Worm (Caenorhabditis elegans) whole organism, L1 larva: ENCODE data around the gene exc-7.

Experiments
- C04F5.9 ChIP-seq: sonication (generic microtip); optimal IDR thresholded peaks from 2 replicates; lab custom pipeline; 2016; ENCODE audit warnings: missing genetic modification characterization, missing compliant biosample characterization
- C16A3.4 ChIP-seq: fragments of 150-350 bp; optimal IDR thresholded peaks from 2 replicates; lab custom pipeline; 2014; ENCODE audit warnings: missing biosample characterization, missing genetic modification characterization
- aha-1 ChIP-seq: fragments of 150-350 bp; optimal IDR thresholded peaks from 2 replicates; lab custom pipeline; 2014; ENCODE audit warnings: missing biosample characterization, missing genetic modification characterization
- aly-2 ChIP-seq: fragments of 150-350 bp; optimal IDR thresholded peaks from 2 replicates; lab custom pipeline; 2014; ENCODE audit warnings: missing biosample characterization, missing genetic modification characterization
- blmp-1 ChIP-seq: fragments of 150-350 bp; optimal IDR thresholded peaks from 2 replicates; lab custom pipeline; 2014; ENCODE audit warnings: missing biosample characterization, missing genetic modification characterization
- ceh-88 ChIP-seq: fragments of 200-800 bp; sonication (Bioruptor generic); IDR thresholded peaks from 2 replicates; pipeline ENCODE4 v1.3.6; 2022; ENCODE audit warnings: missing genetic modification characterization, missing compliant biosample characterization
- ceh-90 ChIP-seq: sonication (generic microtip); optimal IDR thresholded peaks from 2 replicates; lab custom pipeline; 2016; ENCODE audit warnings: missing genetic modification characterization, missing compliant biosample characterization
- dsc-1 ChIP-seq: sonication (generic microtip); optimal IDR thresholded peaks from 2 replicates; lab custom pipeline; 2016; ENCODE audit warnings: mild to moderate bottlenecking, missing genetic modification characterization, missing compliant biosample characterization
- efl-1 ChIP-seq, 4 experiments: fragments of 150-350 bp; optimal IDR thresholded peaks in 3 of 4; peaks in 1 of 4; 1 replicate in 1 of 4; 2 replicates in 3 of 4; lab custom pipeline; 2014; ENCODE audit warnings: missing biosample characterization in 2 of 4, missing genetic modification characterization in 2 of 4, missing genetic modification reagents in 2 of 4
- egl-13 ChIP-seq: sonication (generic microtip); optimal IDR thresholded peaks from 2 replicates; lab custom pipeline; 2016; ENCODE audit warnings: missing genotype, missing genetic modification reagents, missing genetic modification characterization, missing compliant biosample characterization
- elt-3 ChIP-seq, 6 experiments: fragments of 150-350 bp in 1 of 6; sonication (generic microtip); optimal IDR thresholded peaks; 2 replicates each; lab custom pipeline; 2017 to 2018; ENCODE audit warnings: missing biosample characterization in 6 of 6, missing genetic modification characterization in 6 of 6, inconsistent platforms in 1 of 6
- ets-5 ChIP-seq: fragments of 200-800 bp; sonication (Bioruptor generic); IDR thresholded peaks from 2 replicates; pipeline ENCODE4 v1.3.6; 2022; ENCODE audit warnings: missing genetic modification characterization, missing compliant biosample characterization
- fkh-8 ChIP-seq: sonication (generic microtip); optimal IDR thresholded peaks from 2 replicates; lab custom pipeline; 2016; ENCODE audit warnings: mild to moderate bottlenecking, missing genetic modification characterization, missing compliant biosample characterization
- grh-1 ChIP-seq: fragments of 200-800 bp; sonication (Bioruptor generic); IDR thresholded peaks from 2 replicates; pipeline ENCODE4 v1.3.6; 2022; ENCODE audit warnings: missing genetic modification reagents, missing genetic modification characterization, missing compliant biosample characterization
- hpl-2 ChIP-seq: fragments of 150-350 bp; optimal IDR thresholded peaks from 2 replicates; lab custom pipeline; 2014; ENCODE audit warnings: missing biosample characterization, missing genetic modification reagents, missing genetic modification characterization
- irx-1 ChIP-seq: sonication (generic microtip); optimal IDR thresholded peaks from 2 replicates; lab custom pipeline; 2016; ENCODE audit warnings: missing genetic modification characterization, missing compliant biosample characterization
- isw-1 ChIP-seq: fragments of 200-800 bp; sonication (Bioruptor generic); IDR thresholded peaks from 2 replicates; pipeline ENCODE4 v1.3.6; 2022; ENCODE audit warnings: missing genetic modification characterization, missing compliant biosample characterization
- lin-13 ChIP-seq: fragments of 150-350 bp; optimal IDR thresholded peaks from 2 replicates; lab custom pipeline; 2014; ENCODE audit warnings: missing biosample characterization, missing genetic modification reagents, missing genetic modification characterization
- lin-14 ChIP-seq: fragments of 200-800 bp; sonication (Bioruptor generic); optimal IDR thresholded peaks from 2 replicates; lab custom pipeline; 2018; ENCODE audit warnings: mild to moderate bottlenecking, missing genetic modification characterization, moderate library complexity, missing compliant biosample characterization
- lin-35 ChIP-seq, 2 experiments: fragments of 150-350 bp; optimal IDR thresholded peaks; 2 replicates each; lab custom pipeline; 2014; ENCODE audit warnings: missing biosample characterization in 2 of 2, missing genetic modification characterization in 2 of 2, missing genetic modification reagents in 2 of 2
- lir-3 ChIP-seq: sonication (generic microtip); optimal IDR thresholded peaks from 2 replicates; lab custom pipeline; 2016; ENCODE audit warnings: mild to moderate bottlenecking, missing genetic modification characterization, moderate library complexity, missing compliant biosample characterization; ENCODE audit not compliant: poor library complexity
- lsy-2 ChIP-seq, 2 experiments: fragments of 150-350 bp; optimal IDR thresholded peaks; 2 replicates each; lab custom pipeline; 2014; ENCODE audit warnings: missing biosample characterization in 2 of 2, missing genetic modification characterization in 2 of 2
- mab-9 ChIP-seq: fragments of 200-800 bp; sonication (Bioruptor generic); IDR thresholded peaks from 2 replicates; pipeline ENCODE4 v1.3.6; 2022; ENCODE audit warnings: missing genetic modification reagents, missing genetic modification characterization, missing compliant biosample characterization
- mep-1 ChIP-seq: fragments of 150-350 bp; optimal IDR thresholded peaks from 2 replicates; lab custom pipeline; 2014; ENCODE audit warnings: missing biosample characterization, missing genetic modification characterization
- nhr-12 ChIP-seq: sonication (generic microtip); optimal IDR thresholded peaks from 2 replicates; lab custom pipeline; 2017; ENCODE audit warnings: missing biosample characterization, missing genetic modification characterization
- nhr-19 ChIP-seq: fragments of 200-800 bp; sonication (Bioruptor generic); conservative IDR thresholded peaks from 2 replicates; pipeline ENCODE4 v1.3.6; 2022; ENCODE audit warnings: missing genetic modification characterization, missing compliant biosample characterization
- nhr-20 ChIP-seq: sonication (generic microtip); optimal IDR thresholded peaks from 2 replicates; lab custom pipeline; 2016; ENCODE audit warnings: mild to moderate bottlenecking, missing genetic modification characterization, missing compliant biosample characterization
- nhr-237 ChIP-seq: fragments of 150-350 bp; optimal IDR thresholded peaks from 2 replicates; lab custom pipeline; 2014; ENCODE audit warnings: missing biosample characterization, missing genetic modification characterization
- nhr-28 ChIP-seq: fragments of 150-350 bp; optimal IDR thresholded peaks from 2 replicates; lab custom pipeline; 2014; ENCODE audit warnings: missing biosample characterization, missing genetic modification characterization
- nhr-47 ChIP-seq: sonication (generic microtip); optimal IDR thresholded peaks from 2 replicates; lab custom pipeline; 2016; ENCODE audit warnings: mild to moderate bottlenecking, missing genetic modification characterization, moderate library complexity, missing compliant biosample characterization
- nhr-85 ChIP-seq: sonication (generic microtip); peaks from one replicate; lab custom pipeline; 2016; ENCODE audit warnings: missing genetic modification characterization, inconsistent platforms, missing compliant biosample characterization
- pag-3 ChIP-seq: sonication (generic microtip); optimal IDR thresholded peaks from 2 replicates; lab custom pipeline; 2017; ENCODE audit warnings: missing genetic modification characterization, mild to moderate bottlenecking, missing compliant biosample characterization, antibody characterized with exemption, borderline replicate concordance; ENCODE audit not compliant: insufficient read depth
- pax-3 ChIP-seq: fragments of 200-800 bp; sonication (Bioruptor generic); optimal IDR thresholded peaks from 2 replicates; lab custom pipeline; 2018; ENCODE audit warnings: mild to moderate bottlenecking, missing genetic modification characterization, moderate library complexity, missing compliant biosample characterization
- pqm-1 ChIP-seq: sonication (generic microtip); optimal IDR thresholded peaks from 3 replicates; lab custom pipeline; 2017; ENCODE audit warnings: missing biosample characterization, missing genetic modification characterization
- skn-1 ChIP-seq: fragments of 150-350 bp; optimal IDR thresholded peaks from 2 replicates; lab custom pipeline; 2014; ENCODE audit warnings: missing biosample characterization, missing genetic modification characterization
- snu-23 ChIP-seq: sonication (generic microtip); optimal IDR thresholded peaks from 2 replicates; lab custom pipeline; 2016; ENCODE audit warnings: missing genetic modification characterization, missing compliant biosample characterization
- sox-4 ChIP-seq: sonication (generic microtip); optimal IDR thresholded peaks from 2 replicates; lab custom pipeline; 2016; ENCODE audit warnings: missing genetic modification characterization, missing compliant biosample characterization
- sptf-1 ChIP-seq: fragments of 150-350 bp; optimal IDR thresholded peaks from 2 replicates; lab custom pipeline; 2014; ENCODE audit warnings: missing biosample characterization, missing genetic modification characterization
- sup-37 ChIP-seq: fragments of 200-800 bp; sonication (Bioruptor generic); optimal IDR thresholded peaks from 2 replicates; lab custom pipeline; 2018; ENCODE audit warnings: mild to moderate bottlenecking, missing genetic modification characterization, missing compliant biosample characterization
- swsn-7 ChIP-seq: sonication (generic microtip); optimal IDR thresholded peaks from 2 replicates; lab custom pipeline; 2016; ENCODE audit warnings: missing genetic modification characterization, missing compliant biosample characterization
- tlp-1 ChIP-seq: fragments of 150-350 bp; optimal IDR thresholded peaks from 2 replicates; lab custom pipeline; 2014; ENCODE audit warnings: missing biosample characterization, missing genetic modification characterization
- unc-62 ChIP-seq: fragments of 150-350 bp; optimal IDR thresholded peaks from 2 replicates; lab custom pipeline; 2014; ENCODE audit warnings: missing biosample characterization, missing genetic modification reagents, missing genetic modification characterization
- unc-86 ChIP-seq: sonication (generic microtip); optimal IDR thresholded peaks from 2 replicates; lab custom pipeline; 2016; ENCODE audit warnings: missing genetic modification characterization, missing compliant biosample characterization
- unc-98 ChIP-seq: fragments of 200-800 bp; sonication (Bioruptor generic); IDR thresholded peaks from 2 replicates; pipeline ENCODE4 v1.3.6; 2022; ENCODE audit warnings: missing genetic modification characterization, missing compliant biosample characterization
- vab-15 ChIP-seq: sonication (generic microtip); optimal IDR thresholded peaks from 2 replicates; lab custom pipeline; 2017; ENCODE audit warnings: missing genotype, mild to moderate bottlenecking, missing genetic modification characterization, missing compliant biosample characterization
- ztf-11 ChIP-seq, 2 experiments: sonication (generic microtip); optimal IDR thresholded peaks; 2 replicates each; lab custom pipeline; 2016 to 2017; ENCODE audit warnings: missing genetic modification characterization in 2 of 2, missing biosample characterization in 1 of 2, missing compliant biosample characterization in 1 of 2
- ztf-4 ChIP-seq: fragments of 150-350 bp; optimal IDR thresholded peaks from 2 replicates; lab custom pipeline; 2014; ENCODE audit warnings: missing biosample characterization, missing genetic modification characterization

The exc-7 gene

DNA sequence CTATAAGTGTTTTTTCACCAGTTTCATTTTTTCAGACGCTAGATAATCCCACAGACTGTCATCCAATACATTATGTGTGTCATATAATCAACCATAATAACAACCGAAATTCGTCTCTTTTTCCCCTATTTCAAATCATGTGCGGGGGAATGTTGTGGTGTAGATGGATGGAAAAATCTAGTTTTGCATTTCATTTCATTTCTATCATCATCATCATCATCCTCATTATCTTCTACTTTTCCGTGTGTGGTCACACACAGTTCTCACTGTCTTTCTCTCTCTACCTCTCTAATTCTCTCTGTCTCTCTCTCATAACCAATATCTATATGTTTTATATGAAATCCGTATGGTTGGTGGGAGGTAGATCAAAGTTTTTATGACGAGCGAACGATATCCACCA lies 2.4 kb upstream of the exc-7 start (continued):
- TF ChIP-seq egl-13 (tag; lab: Kevin White, UChicago), result no peak
- 0 out of 2 replicates have a peak, but pooled peaks have one; percentile 12 for TF ChIP-seq nhr-19
- TF ChIP-seq vab-15 (tag; lab: Kevin White, UChicago), result no peak
- no peak for TF ChIP-seq efl-1 (optimal IDR thresholded peaks at IDR 0.05; lab: Kevin White, UChicago)
- peak in 1 of 2 experiments; percentile 59 for TF ChIP-seq efl-1 (GFP tag; optimal IDR thresholded peaks at IDR 0.05 in 1 of 2; lab: Kevin White, UChicago)
- no peak for TF ChIP-seq aha-1 (tag; lab: Kevin White, UChicago)
- TF ChIP-seq ztf-4 (tag; lab: Kevin White, UChicago), result no peak
- TF ChIP-seq nhr-20 (tag; lab: Kevin White, UChicago), result peak; percentile 72
- TF ChIP-seq ztf-11 (tag; optimal IDR thresholded peaks at IDR 0.05; lab: Kevin White, UChicago), result no peak
- TF ChIP-seq nhr-47 (tag; lab: Kevin White, UChicago), result no peak
- TF ChIP-seq irx-1, result no peak
- peak; percentile 67 for TF ChIP-seq lin-14 (GFP tag; lab: Kevin White, UChicago)
- TF ChIP-seq unc-62 (GFP tag; lab: Kevin White, UChicago), result no peak
- TF ChIP-seq aly-2 (tag; lab: Kevin White, UChicago), result no peak
- TF ChIP-seq ceh-90 (tag; lab: Kevin White, UChicago), result no peak
- no peak for TF ChIP-seq pag-3
- peak in 1 of 2 experiments; percentile 24 for TF ChIP-seq lin-35 (GFP tag; optimal IDR thresholded peaks at IDR 0.05; lab: Kevin White, UChicago)
- TF ChIP-seq tlp-1 (tag; lab: Kevin White, UChicago), result no peak
- TF ChIP-seq unc-86, result no peak
- peak; percentile 2 for TF ChIP-seq mep-1 (tag; lab: Kevin White, UChicago)
- TF ChIP-seq ceh-88 (GFP tag; lab: Robert Waterston, UW), result no peak
- no peak for TF ChIP-seq hpl-2 (GFP tag; lab: Kevin White, UChicago)
- TF ChIP-seq sup-37 (GFP tag; lab: Kevin White, UChicago), result no peak
- no peak for TF ChIP-seq mab-9 (GFP tag; lab: Robert Waterston, UW)
- TF ChIP-seq ets-5, result no peak
- TF ChIP-seq nhr-85, result peak; percentile 80
- TF ChIP-seq lin-13 (GFP tag; lab: Kevin White, UChicago), result no peak
- TF ChIP-seq nhr-12 (tag; lab: Kevin White, UChicago), result no peak
- TF ChIP-seq unc-98 (GFP tag; lab: Robert Waterston, UW), result no peak
- TF ChIP-seq skn-1, result no peak
- TF ChIP-seq C16A3.4 (tag; lab: Kevin White, UChicago), result no peak
- no peak for TF ChIP-seq C04F5.9 (tag; lab: Kevin White, UChicago)
- no peak for TF ChIP-seq isw-1
- peak in 1 of 2 experiments; percentile 32 for TF ChIP-seq lsy-2 (tag; optimal IDR thresholded peaks at IDR 0.05; lab: Kevin White, UChicago)
- no peak for TF ChIP-seq lir-3 (tag; lab: Kevin White, UChicago)
- TF ChIP-seq snu-23 (GFP tag; lab: Kevin White, UChicago), result peak; percentile 71
- TF ChIP-seq dsc-1 (tag; lab: Kevin White, UChicago), result no peak
- TF ChIP-seq nhr-237, result no peak
- TF ChIP-seq sptf-1 (tag; lab: Kevin White, UChicago), result no peak
- TF ChIP-seq pqm-1 (tag; lab: Kevin White, UChicago), result no peak
- no peak for TF ChIP-seq nhr-28 (tag; lab: Kevin White, UChicago)
- no peak for TF ChIP-seq sox-4 (tag; lab: Kevin White, UChicago)

DNA sequence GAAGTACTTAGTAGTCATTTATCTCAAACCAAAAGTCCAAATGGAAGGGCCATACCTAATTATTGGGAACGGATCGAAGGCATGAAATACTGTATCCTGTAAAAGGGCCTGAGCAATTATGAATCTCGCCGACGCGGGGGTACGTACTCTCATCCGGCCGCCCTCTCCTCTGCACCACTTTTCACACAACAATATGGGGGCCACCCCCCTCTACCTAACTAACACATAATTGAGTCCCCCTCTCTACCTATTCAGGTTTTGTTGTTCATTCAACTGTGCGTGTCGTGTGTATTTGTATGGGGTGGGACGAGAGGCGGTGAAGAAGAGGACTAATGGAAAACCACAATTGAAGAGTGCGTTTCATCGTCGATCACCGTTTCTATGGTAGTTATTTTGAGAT lies 1.4 kb upstream of the exc-7 start:
- TF ChIP-seq nhr-47 (tag; lab: Kevin White, UChicago) (no peak), sptf-1 (tag; lab: Kevin White, UChicago) (no peak), mab-9 (GFP tag; lab: Robert Waterston, UW) (no peak), elt-3 (tag; optimal IDR thresholded peaks at IDR 0.05; lab: Kevin White, UChicago) (no peak), lin-13 (GFP tag; lab: Kevin White, UChicago) (no peak), grh-1 (0 out of 2 replicates have a peak, but pooled peaks have one; percentile 28), pax-3 (tag; lab: Kevin White, UChicago) (no peak), pqm-1 (tag; lab: Kevin White, UChicago) (no peak), lin-14 (GFP tag; lab: Kevin White, UChicago) (peak; percentile 46), swsn-7 (tag; lab: Kevin White, UChicago) (no peak), blmp-1 (peak; percentile 10), efl-1 (optimal IDR thresholded peaks at IDR 0.05; lab: Kevin White, UChicago) (no peak), efl-1 (GFP tag; optimal IDR thresholded peaks at IDR 0.05 in 1 of 2; lab: Kevin White, UChicago) (peak in 1 of 2 experiments; percentile 65), unc-86 (no peak), fkh-8 (tag; lab: Kevin White, UChicago) (peak; percentile 22)
